Worm (Caenorhabditis elegans): ENCODE data around the gene F12F6.1.

The F12F6.1 gene

ce11 chrIV:11572524-11572923 lies 11.2 kb upstream of the F12F6.1 start:
- TF ChIP-seq dsc-1 (tag; optimal IDR thresholded peaks at IDR 0.05) = peak; percentile 66
- TF ChIP-seq nhr-12 (tag; optimal IDR thresholded peaks at IDR 0.05) = no peak
- no peak for TF ChIP-seq unc-30 (tag; optimal IDR thresholded peaks at IDR 0.05)
- no peak for TF ChIP-seq ceh-88 (GFP tag; IDR thresholded peaks at IDR 0.05)
- TF ChIP-seq fkh-10 (GFP tag; optimal IDR thresholded peaks at IDR 0.05) = no peak
- no peak for TF ChIP-seq ceh-90 (tag; optimal IDR thresholded peaks at IDR 0.05)
- TF ChIP-seq unc-130 (tag; optimal IDR thresholded peaks at IDR 0.05) = peak; percentile 8
- no peak for TF ChIP-seq zag-1 (tag; optimal IDR thresholded peaks at IDR 0.05)
- TF ChIP-seq mef-2 (tag; optimal IDR thresholded peaks at IDR 0.05) = no peak
- TF ChIP-seq unc-62 (GFP tag; optimal IDR thresholded peaks at IDR 0.05) = no peak
- TF ChIP-seq nhr-84 (tag; optimal IDR thresholded peaks at IDR 0.05) = no peak
- no peak for TF ChIP-seq lin-35 (GFP tag; optimal IDR thresholded peaks at IDR 0.05)
- TF ChIP-seq alr-1 (tag; optimal IDR thresholded peaks at IDR 0.05; ENCODE audit: borderline replicate concordance) = no peak
- TF ChIP-seq nhr-19 (GFP tag; conservative IDR thresholded peaks at IDR 0.05) = no peak
- peak; percentile 26 for TF ChIP-seq nhr-71 (tag; optimal IDR thresholded peaks at IDR 0.05)
- peak; percentile 55 for TF ChIP-seq lin-14 (GFP tag; optimal IDR thresholded peaks at IDR 0.05)
- peak in 1 of 2 experiments; percentile 2 for TF ChIP-seq lsy-2 (tag; optimal IDR thresholded peaks at IDR 0.05)
- no peak for TF ChIP-seq nhr-47 (tag; optimal IDR thresholded peaks at IDR 0.05)
- no peak for TF ChIP-seq elt-3 (tag; optimal IDR thresholded peaks at IDR 0.05)
- no peak for TF ChIP-seq aly-2 (tag; optimal IDR thresholded peaks at IDR 0.05)
- TF ChIP-seq rnt-1 (tag; optimal IDR thresholded peaks at IDR 0.05) = peak; percentile 46
- no peak for TF ChIP-seq nhr-20 (tag; optimal IDR thresholded peaks at IDR 0.05)
- no peak for TF ChIP-seq dpl-1 (GFP tag; optimal IDR thresholded peaks at IDR 0.05)

- TF ChIP-seq lin-14 (GFP tag; optimal IDR thresholded peaks at IDR 0.05) (peak; percentile 25), skn-1 (tag; optimal IDR thresholded peaks at IDR 0.05) (no peak)
Measured at ce11 chrIV:11574331-11574730, 9.4 kb upstream of the F12F6.1 start.

ce11 chrIV:11578492-11578891 lies 5.3 kb upstream of the F12F6.1 start, which contains the start of gene rib-1:
Gene rib-1 (plus strand): TSS chrIV:11578792.
- TF ChIP-seq ceh-8 (GFP tag; optimal IDR thresholded peaks at IDR 0.05) (no peak), ces-1 (GFP tag; optimal IDR thresholded peaks at IDR 0.05) (no peak), dsc-1 (tag; optimal IDR thresholded peaks at IDR 0.05) (peak; percentile 60), mef-2 (tag; optimal IDR thresholded peaks at IDR 0.05) (no peak)

DNA sequence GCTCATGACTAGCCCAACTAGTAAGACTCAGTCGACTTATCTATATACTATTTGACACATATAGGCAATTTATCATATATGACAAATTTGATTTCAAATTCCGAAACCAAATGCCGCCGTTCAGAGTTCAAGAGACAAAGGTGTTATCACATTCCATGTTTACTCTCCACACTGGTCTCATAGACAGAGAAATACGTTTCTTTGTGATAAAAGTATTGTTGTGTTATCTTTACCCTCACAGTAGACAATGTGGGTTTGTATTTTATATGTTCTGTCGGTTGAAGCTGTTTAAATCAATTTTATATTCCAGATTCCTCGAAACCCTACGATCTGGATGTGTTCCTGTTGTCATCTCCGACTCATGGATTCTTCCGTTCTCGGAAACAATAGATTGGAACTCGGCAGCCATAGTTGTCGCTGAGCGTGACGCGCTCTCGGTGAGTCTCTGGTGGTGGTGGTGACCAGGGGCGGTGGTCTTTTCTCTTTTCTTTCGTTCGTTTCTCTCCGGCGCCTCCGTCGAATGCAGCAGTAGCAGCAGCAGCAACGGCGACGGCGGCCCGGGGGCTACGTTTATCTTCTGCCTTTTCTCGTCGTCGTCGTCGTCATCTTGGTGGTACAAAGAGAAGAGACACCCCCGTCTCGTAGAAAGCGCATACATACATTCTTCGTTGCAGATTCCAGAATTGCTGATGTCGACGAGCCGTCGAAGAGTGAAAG lies 1.1 kb upstream of the F12F6.1 start:
- peak; percentile 44 for TF ChIP-seq elt-2 (tag; optimal IDR thresholded peaks at IDR 0.05)
- no peak for TF ChIP-seq aly-2 (tag; optimal IDR thresholded peaks at IDR 0.05)
- peak; percentile 0 for TF ChIP-seq lin-14 (GFP tag; optimal IDR thresholded peaks at IDR 0.05)
- TF ChIP-seq efl-1 (optimal IDR thresholded peaks at IDR 0.05) = no peak
- TF ChIP-seq efl-1 (GFP tag; optimal IDR thresholded peaks at IDR 0.05 in 1 of 2) = peak in 1 of 2 experiments; percentile 78

ce11 chrIV:11584853-11585252 lies 1.1 kb downstream of the F12F6.1 start:
- TF ChIP-seq alr-1 (tag; optimal IDR thresholded peaks at IDR 0.05; ENCODE audit: borderline replicate concordance) (no peak), lin-14 (GFP tag; optimal IDR thresholded peaks at IDR 0.05) (peak; percentile 3)

DNA sequence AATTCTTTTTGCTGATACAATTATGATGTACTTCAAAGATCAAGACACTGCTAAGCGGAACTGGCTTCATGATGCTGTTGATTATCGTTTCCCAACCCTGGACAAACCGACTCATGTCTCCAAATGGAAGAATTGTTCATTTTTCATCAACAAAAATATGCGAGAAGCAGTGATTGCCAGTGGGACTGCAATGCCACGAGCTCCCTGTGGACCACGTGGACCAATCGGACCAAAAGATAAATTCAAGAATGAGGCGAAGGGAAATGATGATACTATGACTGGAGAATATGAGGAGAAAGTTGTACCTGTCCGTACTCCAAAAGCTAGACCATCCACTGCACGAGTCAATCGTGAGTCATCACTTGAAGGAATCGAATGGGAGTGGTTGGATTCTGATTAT lies 2.7 kb downstream of the F12F6.1 start:
- no peak for TF ChIP-seq ztf-11 (tag; optimal IDR thresholded peaks at IDR 0.05)
- no peak for TF ChIP-seq efl-3 (GFP tag; optimal IDR thresholded peaks at IDR 0.05)
- no peak for TF ChIP-seq lin-13 (GFP tag; optimal IDR thresholded peaks at IDR 0.05)
- no peak for TF ChIP-seq nhr-20 (tag; optimal IDR thresholded peaks at IDR 0.05)
- TF ChIP-seq irx-1 (tag; optimal IDR thresholded peaks at IDR 0.05) = no peak
- TF ChIP-seq fkh-4 (tag; optimal IDR thresholded peaks at IDR 0.05; ENCODE audit: borderline replicate concordance) = no peak

Data from whole organism, L1 larva.